Worm (Caenorhabditis elegans) whole organism, L2 larva: ENCODE data around the gene K08H2.3.

Experiments
- ZK546.5 ChIP-seq: sonication (generic microtip); optimal IDR thresholded peaks from 2 replicates; lab custom pipeline; 2017; ENCODE audit warnings: missing biosample characterization, missing genetic modification characterization
- dmd-4 ChIP-seq: sonication (generic microtip); optimal IDR thresholded peaks from 2 replicates; lab custom pipeline; 2017; ENCODE audit warnings: missing biosample characterization, missing genetic modification characterization
- elt-3 ChIP-seq: sonication (generic microtip); optimal IDR thresholded peaks from 2 replicates; lab custom pipeline; 2017; ENCODE audit warnings: missing biosample characterization, missing genetic modification characterization
- fos-1 ChIP-seq: fragments of 150-350 bp; optimal IDR thresholded peaks from 2 replicates; lab custom pipeline; 2014; ENCODE audit warnings: missing biosample characterization, missing genetic modification characterization
- mdl-1 ChIP-seq, 2 experiments: fragments of 150-350 bp in 1 of 2; sonication (generic microtip) in 1 of 2; optimal IDR thresholded peaks; 2 replicates each; lab custom pipeline; 2017; ENCODE audit warnings: missing biosample characterization in 2 of 2, missing genetic modification characterization in 2 of 2
- nhr-77 ChIP-seq: fragments of 150-350 bp; optimal IDR thresholded peaks from 2 replicates; lab custom pipeline; 2014; ENCODE audit warnings: missing biosample characterization, missing genetic modification characterization
- unc-62 ChIP-seq: fragments of 150-350 bp; optimal IDR thresholded peaks from 2 replicates; lab custom pipeline; 2014; ENCODE audit warnings: missing biosample characterization, missing genetic modification reagents, missing genetic modification characterization
- zag-1 ChIP-seq: fragments of 150-350 bp; optimal IDR thresholded peaks from 2 replicates; lab custom pipeline; 2014; ENCODE audit warnings: missing biosample characterization, missing genetic modification characterization
- ztf-11 ChIP-seq: sonication (generic microtip); optimal IDR thresholded peaks from 2 replicates; lab custom pipeline; 2017; ENCODE audit warnings: missing biosample characterization, missing genetic modification characterization

DNA sequence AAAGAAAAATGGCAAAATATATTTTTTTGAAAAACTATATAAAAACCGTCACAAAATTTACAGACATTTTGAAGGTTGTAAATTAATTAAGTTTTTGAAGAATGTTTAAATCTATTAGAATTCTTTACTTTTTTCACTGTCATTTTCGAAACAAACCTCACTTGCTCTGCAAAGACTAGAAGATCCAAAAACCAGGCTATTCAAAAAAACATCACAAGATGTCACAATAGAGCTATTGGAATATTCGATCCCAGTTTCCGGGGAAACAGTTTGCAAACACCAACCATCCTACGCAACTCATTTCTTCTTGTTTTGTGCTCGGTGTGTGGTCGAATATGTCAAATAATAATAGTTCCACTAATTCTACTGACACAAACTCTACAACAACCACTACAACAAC is 20.4 kb upstream of the K08H2.3 start, which contains the start of gene R12H7.4:
- no peak for TF ChIP-seq mdl-1 (tag; optimal IDR thresholded peaks at IDR 0.05; lab: Kevin White, UChicago)
- no peak for TF ChIP-seq ZK546.5 (tag; lab: Kevin White, UChicago)
- no peak for TF ChIP-seq unc-62 (GFP tag; lab: Kevin White, UChicago)
- no peak for TF ChIP-seq nhr-77 (tag; lab: Kevin White, UChicago)
- TF ChIP-seq zag-1 = no peak
- no peak for TF ChIP-seq elt-3 (tag; lab: Kevin White, UChicago)
- TF ChIP-seq dmd-4 (tag; lab: Kevin White, UChicago) = no peak
- no peak for TF ChIP-seq fos-1
- TF ChIP-seq ztf-11 = no peak
